Fruit fly (Drosophila melanogaster) whole organism, pupa: ENCODE data around the gene CG43346.

ENCODE experiments used
- CG10348 ChIP-seq: fragments of 200-800 bp; sonication (Bioruptor generic); IDR thresholded peaks from 2 replicates; pipeline ENCODE4 v1.3.6; 2022; ENCODE audit warnings: missing biosample characterization, missing genetic modification characterization
- CG12605 ChIP-seq: fragments of 200-800 bp; sonication (Bioruptor generic); IDR thresholded peaks from 2 replicates; pipeline ENCODE4 v1.3.6; 2022; ENCODE audit warnings: missing biosample characterization, missing genetic modification characterization
- CG13204 ChIP-seq: fragments of 200-800 bp; sonication (Bioruptor generic); optimal IDR thresholded peaks from 2 replicates; lab custom pipeline; 2018; ENCODE audit warnings: missing biosample characterization, mild to moderate bottlenecking, missing genetic modification characterization, moderate library complexity
- CG14655 ChIP-seq: fragments of 200-800 bp; sonication (Bioruptor generic); optimal IDR thresholded peaks from 3 replicates; lab custom pipeline; 2017; ENCODE audit warnings: mild to moderate bottlenecking, missing biosample characterization, missing genetic modification reagents, missing genetic modification characterization
- CG15710 ChIP-seq: fragments of 200-800 bp; sonication (Bioruptor generic); optimal IDR thresholded peaks from 2 replicates; lab custom pipeline; 2018; ENCODE audit warnings: missing biosample characterization, mild to moderate bottlenecking, missing genetic modification characterization, moderate library complexity
- CG17806 ChIP-seq: fragments of 200-800 bp; sonication (Bioruptor generic); optimal IDR thresholded peaks from 2 replicates; lab custom pipeline; 2018; ENCODE audit warnings: missing biosample characterization, mild to moderate bottlenecking, missing genetic modification characterization, moderate library complexity
- CG32121 ChIP-seq: fragments of 200-800 bp; sonication (Bioruptor generic); IDR thresholded peaks from 2 replicates; pipeline ENCODE4 v1.3.6; 2022; ENCODE audit warnings: missing biosample characterization, missing genetic modification characterization
- CG34367 ChIP-seq: fragments of 200-800 bp; sonication (Bioruptor generic); optimal IDR thresholded peaks from 2 replicates; lab custom pipeline; 2018; ENCODE audit warnings: missing biosample characterization, mild to moderate bottlenecking, missing genetic modification characterization
- CG4496 ChIP-seq: fragments of 200-800 bp; sonication (Bioruptor generic); IDR thresholded peaks from 3 replicates; pipeline ENCODE4 v1.3.6; 2022; ENCODE audit warnings: missing biosample characterization, missing genetic modification characterization
- CG8159 ChIP-seq: fragments of 200-800 bp; sonication (Bioruptor generic); optimal IDR thresholded peaks from 3 replicates; lab custom pipeline; 2018; ENCODE audit warnings: missing biosample characterization, mild to moderate bottlenecking, missing genetic modification characterization, moderate library complexity
- CG8301 ChIP-seq: fragments of 200-800 bp; sonication (Bioruptor generic); optimal IDR thresholded peaks from 2 replicates; lab custom pipeline; 2018; ENCODE audit warnings: missing biosample characterization, mild to moderate bottlenecking, missing genetic modification characterization
- CG9948 ChIP-seq: fragments of 200-800 bp; sonication (Bioruptor generic); optimal IDR thresholded peaks from 2 replicates; lab custom pipeline; 2018; ENCODE audit warnings: missing biosample characterization, mild to moderate bottlenecking, missing genetic modification characterization, moderate library complexity
- D1 ChIP-seq: fragments of 200-800 bp; sonication (Bioruptor generic); optimal IDR thresholded peaks from 2 replicates; lab custom pipeline; 2018; ENCODE audit warnings: missing biosample characterization, mild to moderate bottlenecking, missing genetic modification characterization, moderate library complexity
- EcR ChIP-seq: fragments of 200-800 bp; sonication (Bioruptor generic); optimal IDR thresholded peaks from 3 replicates; lab custom pipeline; 2019; ENCODE audit warnings: missing biosample characterization, missing genetic modification characterization, mild to moderate bottlenecking, moderate library complexity, missing genetic modification reagents
- Ets98B ChIP-seq: fragments of 200-800 bp; sonication (Bioruptor generic); IDR thresholded peaks from 2 replicates; pipeline ENCODE4 v1.3.6; 2022; ENCODE audit warnings: missing biosample characterization, missing genetic modification characterization
- Pif1A ChIP-seq: fragments of 200-800 bp; sonication (Bioruptor generic); optimal IDR thresholded peaks from 3 replicates; lab custom pipeline; 2016; ENCODE audit warnings: missing biosample characterization, missing genetic modification characterization
- Pif1B ChIP-seq: fragments of 200-800 bp; sonication (Bioruptor generic); optimal IDR thresholded peaks from 3 replicates; lab custom pipeline; 2016; ENCODE audit warnings: missing biosample characterization, missing genetic modification characterization
- Snoo ChIP-seq: fragments of 200-800 bp; sonication (Bioruptor generic); optimal IDR thresholded peaks from 3 replicates; lab custom pipeline; 2017; ENCODE audit warnings: missing biosample characterization, mild to moderate bottlenecking, missing genetic modification characterization, inconsistent platforms
- fd96Ca ChIP-seq: fragments of 200-800 bp; sonication (Bioruptor generic); IDR thresholded peaks from 3 replicates; pipeline ENCODE4 v1.3.6; 2022; ENCODE audit warnings: missing biosample characterization, missing genetic modification characterization
- gl ChIP-seq: fragments of 200-800 bp; sonication (Bioruptor generic); optimal IDR thresholded peaks from 2 replicates; lab custom pipeline; 2018; ENCODE audit warnings: missing biosample characterization, mild to moderate bottlenecking, missing genetic modification characterization

CG43346 gene

DNA sequence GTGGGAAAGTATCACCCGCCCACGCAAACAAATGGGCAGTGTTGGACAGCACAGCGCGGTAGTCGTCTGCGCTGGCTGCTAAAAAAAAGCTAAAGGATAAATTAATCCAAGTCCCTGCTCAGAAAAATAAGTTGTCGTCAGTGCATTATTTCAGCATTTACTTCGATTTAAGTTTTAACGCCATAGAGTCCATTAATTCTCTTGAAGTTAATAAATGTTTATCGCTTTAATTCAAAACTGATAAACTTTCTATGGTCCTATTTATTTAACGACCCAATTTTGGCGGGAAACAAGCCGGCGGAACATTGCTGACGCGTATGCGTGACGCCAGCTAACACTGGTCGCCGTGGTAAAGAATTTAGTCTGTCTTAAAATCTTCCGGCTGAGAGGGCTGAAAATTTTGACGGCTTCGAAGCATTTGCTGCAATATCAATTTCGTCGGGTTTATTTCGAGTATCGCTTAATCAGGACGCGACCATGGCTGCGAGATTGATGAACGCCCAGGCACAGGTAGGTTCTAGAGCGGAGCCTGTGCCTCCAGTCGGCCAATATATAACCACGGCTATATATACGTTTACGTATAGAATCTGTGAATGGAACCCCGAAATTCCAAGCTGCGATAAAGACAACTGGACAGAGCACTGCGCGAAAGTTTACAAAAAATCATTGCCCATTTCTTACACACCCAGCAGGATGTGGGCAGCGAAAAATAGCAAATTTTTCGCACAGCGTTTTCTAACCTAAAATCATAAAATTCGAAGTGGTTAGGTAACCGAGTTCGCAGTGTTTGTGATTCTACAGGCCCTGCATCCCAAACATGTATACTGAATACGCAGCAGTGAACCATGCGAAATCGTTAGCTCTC lies at the start of gene CG43346, which contains the start of the genes mAcon1 and CG43345:
Gene CG43346 (minus strand): TSS at position 287 of the 865 bp plus-strand sequence.
Gene mAcon1 (plus strand): TSS at position 276 of the 865 bp plus-strand sequence.
Gene CG43345 (minus strand): TSS at position 287 of the 865 bp plus-strand sequence.
- TF ChIP-seq Snoo (tag; lab: Kevin White, UChicago): peak; percentile 68
- TF ChIP-seq CG12605: no peak
- peak; percentile 39 for TF ChIP-seq CG32121 (GFP tag; lab: Robert Waterston, UW)
- no peak for TF ChIP-seq CG13204
- no peak for TF ChIP-seq CG14655
- TF ChIP-seq CG9948 (tag; lab: Kevin White, UChicago): peak; percentile 62
- no peak for TF ChIP-seq Pif1A (GFP tag; lab: Kevin White, UChicago)
- TF ChIP-seq Pif1B (GFP tag; lab: Kevin White, UChicago): no peak
- peak; percentile 34; the same call in 1 of the 3 replicates for TF ChIP-seq CG4496 (GFP tag; lab: Robert Waterston, UW)
- peak; percentile 52 for TF ChIP-seq CG17806 (tag; lab: Kevin White, UChicago)
- TF ChIP-seq CG8301: peak; percentile 66
- TF ChIP-seq CG34367: no peak
- peak; percentile 17 for TF ChIP-seq gl
- TF ChIP-seq CG15710: peak; percentile 80
- TF ChIP-seq D1 (tag; lab: Kevin White, UChicago): no peak
- peak; percentile 76 for TF ChIP-seq CG8159
- TF ChIP-seq fd96Ca (GFP tag; lab: Robert Waterston, UW): peak; percentile 71
- TF ChIP-seq Ets98B (GFP tag; lab: Robert Waterston, UW): no peak
- TF ChIP-seq CG10348 (GFP tag; lab: Robert Waterston, UW): 0 out of 2 replicates have a peak, but pooled peaks have one; percentile 42
- TF ChIP-seq EcR (GFP tag; lab: Kevin White, UChicago): no peak

DNA sequence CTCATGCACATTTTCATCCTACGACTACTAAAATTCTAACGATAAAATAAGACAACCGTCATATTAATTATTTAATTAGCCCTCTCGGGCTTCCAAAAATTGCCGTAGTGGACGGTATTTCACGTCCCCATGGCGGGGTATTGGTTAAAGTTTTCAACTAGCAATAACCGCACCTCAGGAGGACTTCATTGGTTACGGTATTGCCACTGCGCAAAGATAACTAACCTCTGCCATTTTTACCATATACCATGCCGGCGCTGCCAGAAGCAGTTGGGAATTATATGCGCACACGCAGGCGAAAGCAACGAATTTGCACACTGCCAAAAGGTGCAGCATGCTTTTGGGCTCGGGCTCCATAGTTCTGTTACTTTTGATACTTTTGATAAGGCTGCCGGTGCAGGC lies 46.6 kb upstream of the CG43346 start:
- TF ChIP-seq EcR (GFP tag; lab: Kevin White, UChicago) (no peak), CG9948 (tag; lab: Kevin White, UChicago) (no peak), Ets98B (GFP tag; lab: Robert Waterston, UW) (peak; percentile 38; the same call in 1 of the 2 replicates), CG32121 (GFP tag; lab: Robert Waterston, UW) (peak; percentile 24; the same call in 1 of the 2 replicates), D1 (tag; lab: Kevin White, UChicago) (peak; percentile 17), Snoo (tag; lab: Kevin White, UChicago) (peak; percentile 35), fd96Ca (GFP tag; lab: Robert Waterston, UW) (no peak), CG4496 (GFP tag; lab: Robert Waterston, UW) (peak; percentile 51; the same call in 1 of the 3 replicates)

DNA sequence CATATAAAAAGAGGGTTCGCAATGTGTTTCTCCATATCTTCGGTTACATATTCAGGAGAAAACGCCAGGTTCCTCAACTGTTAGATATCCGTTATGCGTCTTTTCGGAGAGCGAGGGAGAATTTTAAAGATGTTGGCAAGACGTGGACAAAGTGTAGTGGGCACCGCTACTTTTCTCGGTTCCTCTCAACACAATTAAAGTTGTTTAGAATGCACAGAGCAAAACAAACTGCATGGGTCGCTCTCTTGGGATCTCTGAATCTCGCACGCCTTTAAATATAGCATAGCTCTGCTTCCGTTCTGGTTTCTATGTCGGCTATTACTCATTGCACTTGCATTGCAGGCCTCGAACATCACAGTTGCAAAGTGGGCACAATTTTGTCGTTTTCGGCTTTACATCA lies 37.8 kb upstream of the CG43346 start, which contains the start of gene clumsy:
Gene clumsy (plus strand): TSS at position 301 of the 400 bp plus-strand sequence.
- TF ChIP-seq CG4496 (GFP tag; lab: Robert Waterston, UW) (0 out of 3 replicates have a peak, but pooled peaks have one; percentile 23), Snoo (tag; lab: Kevin White, UChicago) (no peak)
- TF ChIP-seq, all 21 proteins: peak for 1

DNA sequence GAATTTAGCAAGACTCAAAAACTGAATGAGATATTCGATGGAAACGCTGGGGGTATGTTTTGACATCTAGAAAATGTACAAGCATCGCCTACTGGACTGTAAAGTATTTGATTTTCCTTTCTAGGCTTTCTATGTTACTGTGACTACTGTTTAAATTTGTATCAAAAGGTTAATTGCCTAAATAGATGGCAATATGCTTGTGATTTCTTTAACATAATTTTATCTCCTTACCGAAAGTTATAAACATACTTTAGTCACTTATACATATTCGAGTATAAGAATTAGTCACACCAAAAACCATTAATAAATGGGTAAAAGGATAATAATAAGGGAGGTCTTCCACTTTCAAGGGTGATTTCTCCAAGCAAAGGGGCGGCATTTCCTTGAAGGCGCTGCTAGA lies 34.3 kb upstream of the CG43346 start, which contains the start of gene CG31988:
Gene CG31988 (minus strand): TSS at position 101 of the 400 bp plus-strand sequence.
- TF ChIP-seq CG17806 (tag; lab: Kevin White, UChicago): no peak
- TF ChIP-seq, all 21 proteins: peak for 0

DNA sequence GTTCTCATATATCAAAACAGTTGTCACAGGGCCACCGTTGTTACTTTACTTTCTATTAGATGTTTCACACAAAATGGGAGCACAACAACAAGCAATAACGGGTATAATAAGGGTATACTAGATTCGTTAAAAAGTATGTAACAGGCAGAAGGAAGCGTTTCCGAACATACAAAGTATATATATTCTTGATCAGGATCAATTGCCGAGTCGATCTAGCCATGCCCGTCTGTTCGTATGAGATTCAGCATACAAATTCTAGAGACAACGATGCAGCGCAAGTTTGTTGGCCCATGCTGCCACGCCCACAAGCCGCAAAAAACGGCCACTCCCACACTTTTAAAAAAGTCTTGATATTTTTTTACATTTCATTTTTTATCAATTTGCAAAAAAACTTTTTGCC lies 31.9 kb upstream of the CG43346 start, which contains the start of gene CG31624:
Gene CG31624 (minus strand): TSS at position 101 of the 400 bp plus-strand sequence.
- TF ChIP-seq CG8301 (no peak), CG4496 (GFP tag; lab: Robert Waterston, UW) (no peak), CG14655 (no peak), CG15710 (no peak), Pif1A (GFP tag; lab: Kevin White, UChicago) (no peak), Snoo (tag; lab: Kevin White, UChicago) (no peak), CG17806 (tag; lab: Kevin White, UChicago) (no peak), CG10348 (GFP tag; lab: Robert Waterston, UW) (no peak), gl (no peak), CG13204 (no peak)

DNA sequence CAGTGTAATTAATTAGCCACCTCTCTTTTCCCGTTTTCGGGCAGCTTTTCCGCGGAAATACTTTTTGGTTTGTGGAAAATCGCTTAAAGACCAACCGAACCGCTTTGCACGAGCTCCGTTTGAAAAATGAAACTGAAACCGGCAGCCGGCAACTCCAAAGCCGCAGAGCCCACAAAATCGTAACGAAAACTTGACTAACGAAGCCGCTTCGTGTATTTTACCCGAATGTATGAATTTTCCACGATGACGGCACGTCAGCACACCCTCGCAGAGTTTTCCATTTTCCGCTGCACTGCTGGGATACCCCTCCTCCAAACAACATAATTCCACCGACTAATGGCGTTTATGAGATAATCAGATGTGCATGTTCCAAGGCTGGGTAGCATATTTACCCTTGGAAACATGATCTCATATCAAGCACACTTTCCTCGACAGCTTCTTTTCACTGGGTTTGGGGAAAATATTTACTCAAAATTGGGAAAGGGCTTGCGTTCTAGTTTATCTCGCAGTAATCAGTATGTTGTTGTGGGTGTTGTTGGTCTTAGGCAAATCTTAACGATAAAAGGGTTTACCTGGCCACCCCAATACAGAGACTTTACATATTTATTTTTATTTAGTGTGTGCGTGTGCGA lies 30.4 kb upstream of the CG43346 start, which contains the start of gene Ret:
Gene Ret (minus strand): TSS at position 130 of the 632 bp plus-strand sequence.
- no peak for TF ChIP-seq D1 (tag; lab: Kevin White, UChicago)
- peak; percentile 52; the same call in 1 of the 3 replicates for TF ChIP-seq CG4496 (GFP tag; lab: Robert Waterston, UW)
- TF ChIP-seq, all 21 proteins: peak for 1
